Worm (Caenorhabditis elegans): Measurements from ENCODE around the gene sec-31.
A peak's percentile ranks its signal among the peaks of the same experiment; 100 is the strongest.

The sec-31 gene

ce11 chrIV:11344288-11344687 is 27.3 kb downstream of the sec-31 start:
- TF ChIP-seq unc-62 (GFP tag; optimal IDR thresholded peaks at IDR 0.05) (no peak), egl-18 (GFP tag; IDR thresholded peaks at IDR 0.05) (no peak), snpc-3.4 (tag; optimal IDR thresholded peaks at IDR 0.05) (no peak), nfya-1 (tag; optimal IDR thresholded peaks at IDR 0.05; ENCODE audit: borderline replicate concordance, insufficient read depth) (no peak), die-1 (tag; optimal IDR thresholded peaks at IDR 0.05) (no peak), attf-5 (GFP tag; optimal IDR thresholded peaks at IDR 0.05) (no peak), nhr-120 (GFP tag; IDR thresholded peaks at IDR 0.05) (no peak), gei-17 (GFP tag; optimal IDR thresholded peaks at IDR 0.05) (no peak), dox-1 (GFP tag; IDR thresholded peaks at IDR 0.05) (no peak), B0336.3 (GFP tag; IDR thresholded peaks at IDR 0.05) (no peak), hlh-26 (GFP tag; conservative IDR thresholded peaks at IDR 0.05) (no peak)

- TF ChIP-seq lin-54 (GFP tag; optimal IDR thresholded peaks at IDR 0.05) (peak; percentile 45), mcd-1 (GFP tag; IDR thresholded peaks at IDR 0.05) (0 out of 2 replicates have a peak, but pooled peaks have one; percentile 34), attf-3 (GFP tag; conservative IDR thresholded peaks at IDR 0.05) (no peak), ztf-18 (tag; optimal IDR thresholded peaks at IDR 0.05) (no peak), B0019.2 (GFP tag; conservative IDR thresholded peaks at IDR 0.05) (peak; percentile 49; the same call in 1 of the 2 replicates), lag-1 (GFP tag; IDR thresholded peaks at IDR 0.05) (no peak), lsl-1 (GFP tag; optimal IDR thresholded peaks at IDR 0.05) (peak; percentile 19), ceh-100 (GFP tag; IDR thresholded peaks at IDR 0.05) (peak; percentile 39; the same call in 1 of the 2 replicates), ccch-3 (GFP tag; optimal IDR thresholded peaks at IDR 0.05) (no peak), madf-3 (GFP tag; IDR thresholded peaks at IDR 0.05) (0 out of 2 replicates have a peak, but pooled peaks have one; percentile 6), F49E8.2 (tag; optimal IDR thresholded peaks at IDR 0.05; ENCODE audit: insufficient read depth) (peak; percentile 60), tbx-9 (tag; optimal IDR thresholded peaks at IDR 0.05; ENCODE audit: borderline replicate concordance) (no peak), pha-4 (tag; optimal IDR thresholded peaks at IDR 0.05) (no peak), sdz-38 (tag; optimal IDR thresholded peaks at IDR 0.05) (no peak), F39B2.1 (GFP tag; IDR thresholded peaks at IDR 0.05) (peak; percentile 90; the same call in 1 of the 2 replicates), tlf-1 (GFP tag; optimal IDR thresholded peaks at IDR 0.05) (peak; percentile 7), hmg-1.2 (GFP tag; IDR thresholded peaks at IDR 0.05) (peak; percentile 32; the same call in 1 of the 2 replicates), F37B4.10 (GFP tag; IDR thresholded peaks at IDR 0.05) (0 out of 2 replicates have a peak, but pooled peaks have one; percentile 13), nfyb-1 (GFP tag; IDR thresholded peaks at IDR 0.05) (peak; percentile 78), egl-44 (GFP tag; IDR thresholded peaks at IDR 0.05) (peak; percentile 64; the same call in 1 of the 2 replicates), hmg-20 (GFP tag; IDR thresholded peaks at IDR 0.05) (0 out of 2 replicates have a peak, but pooled peaks have one; percentile 2), lin-26 (GFP tag; IDR thresholded peaks at IDR 0.05) (peak; percentile 92), ceh-79 (tag; optimal IDR thresholded peaks at IDR 0.05) (no peak), madf-6 (GFP tag; IDR thresholded peaks at IDR 0.05) (peak; percentile 71), tbp1 (GFP tag; optimal IDR thresholded peaks at IDR 0.05) (peak; percentile 7), snpc-1.1 (tag; optimal IDR thresholded peaks at IDR 0.05; ENCODE audit: insufficient read depth) (peak; percentile 6), Y53F4B.3 (GFP tag; IDR thresholded peaks at IDR 0.05) (0 out of 2 replicates have a peak, but pooled peaks have one; percentile 11), ceh-27 (GFP tag; optimal IDR thresholded peaks at IDR 0.05) (no peak), snpc-1.3 (tag; optimal IDR thresholded peaks at IDR 0.05; ENCODE audit: insufficient read depth) (peak; percentile 65), rcor-1 (GFP tag; IDR thresholded peaks at IDR 0.05) (peak; percentile 37; the same call in 1 of the 2 replicates), let-526 (GFP tag; IDR thresholded peaks at IDR 0.05) (no peak), hrde-1 (tag; optimal IDR thresholded peaks at IDR 0.05; ENCODE audit: borderline replicate concordance) (peak; percentile 93), him-1 (tag; optimal IDR thresholded peaks at IDR 0.05) (peak; percentile 99), Y53G8AR.9 (GFP tag; conservative IDR thresholded peaks at IDR 0.05) (peak; percentile 63)
Measured at ce11 chrIV:11340735-11341443, 30.7 kb downstream of the sec-31 start.

Measured in whole organism, young adult.